Fruit fly (Drosophila melanogaster) whole organism, prepupa: ENCODE results near the gene CG32425.

Source experiments
- CG16779 ChIP-seq: fragments of 200-800 bp; sonication (Bioruptor generic); optimal IDR thresholded peaks from 3 replicates; lab custom pipeline; 2017; ENCODE audit warnings: missing biosample characterization, mild to moderate bottlenecking, missing genetic modification characterization
- CG34406 ChIP-seq: fragments of 200-800 bp; sonication (Bioruptor generic); optimal IDR thresholded peaks from 3 replicates; lab custom pipeline; 2016; ENCODE audit warnings: missing biosample characterization, missing genetic modification characterization
- CG6854 ChIP-seq: fragments of 200-800 bp; sonication (Bioruptor generic); optimal IDR thresholded peaks from 2 replicates; lab custom pipeline; 2017; ENCODE audit warnings: missing biosample characterization, mild to moderate bottlenecking, missing genetic modification characterization
- Ets21C ChIP-seq: fragments of 200-800 bp; sonication (Bioruptor generic); optimal IDR thresholded peaks from 3 replicates; lab custom pipeline; 2016; ENCODE audit warnings: missing biosample characterization, missing genetic modification characterization
- Met ChIP-seq: fragments of 200-800 bp; sonication (Bioruptor generic); optimal IDR thresholded peaks from 3 replicates; lab custom pipeline; 2016; ENCODE audit warnings: missing biosample characterization, missing genetic modification characterization
- Sox15 ChIP-seq: fragments of 200-800 bp; sonication (Bioruptor generic); optimal IDR thresholded peaks from 3 replicates; lab custom pipeline; 2016; ENCODE audit warnings: missing biosample characterization, missing genetic modification characterization
- achi ChIP-seq: fragments of 200-800 bp; sonication (Bioruptor generic); optimal IDR thresholded peaks from 3 replicates; lab custom pipeline; 2016; ENCODE audit warnings: missing biosample characterization, missing genetic modification characterization
- dsx ChIP-seq: fragments of 200-800 bp; optimal IDR thresholded peaks from 3 replicates; lab custom pipeline; 2019; ENCODE audit warnings: missing biosample characterization, mild to moderate bottlenecking, missing genetic modification characterization, moderate library complexity; ENCODE audit not compliant: poor library complexity, severe bottlenecking
- fd59A ChIP-seq: fragments of 200-800 bp; sonication (Bioruptor generic); optimal IDR thresholded peaks from 2 replicates; lab custom pipeline; 2017; ENCODE audit warnings: missing biosample characterization, mild to moderate bottlenecking, missing genetic modification characterization, missing genetic modification reagents

DNA sequence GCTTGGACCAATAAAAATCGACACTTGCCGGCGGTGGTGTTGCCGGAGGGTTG is 28.8 kb downstream of the CG32425 start, which contains the start of gene Pss:
- TF ChIP-seq dsx (GFP tag; lab: Kevin White, UChicago), result no peak
- no peak for TF ChIP-seq CG34406
- TF ChIP-seq CG16779, result no peak
- no peak for TF ChIP-seq Sox15 (GFP tag; lab: Kevin White, UChicago)
- no peak for TF ChIP-seq CG6854
- no peak for TF ChIP-seq fd59A (GFP tag; lab: Kevin White, UChicago)
- no peak for TF ChIP-seq Ets21C (GFP tag; lab: Kevin White, UChicago)
- TF ChIP-seq achi (GFP tag; lab: Kevin White, UChicago), result no peak
- no peak for TF ChIP-seq Met (GFP tag; lab: Kevin White, UChicago)
